Fruit fly (Drosophila melanogaster) whole organism, prepupa: ENCODE data around the gene CG18764.
A peak's percentile ranks its signal among the peaks of the same experiment; 100 is the strongest.

Experiments
- Blimp-1 ChIP-seq: fragments of 200-800 bp; sonication (Bioruptor generic); optimal IDR thresholded peaks from 3 replicates; lab custom pipeline; 2017; ENCODE audit warnings: missing biosample characterization, missing genetic modification characterization, mild to moderate bottlenecking, moderate library complexity, missing genetic modification reagents
- CG10631 ChIP-seq: fragments of 200-800 bp; sonication (Bioruptor generic); optimal IDR thresholded peaks from 2 replicates; lab custom pipeline; 2016; ENCODE audit warnings: missing biosample characterization, missing genetic modification characterization
- CG11294 ChIP-seq: fragments of 200-800 bp; sonication (Bioruptor generic); IDR thresholded peaks from 2 replicates; pipeline ENCODE4 v1.3.6; 2022; ENCODE audit warnings: missing biosample characterization, missing genetic modification characterization
- CG11762 ChIP-seq: fragments of 200-800 bp; sonication (Bioruptor generic); optimal IDR thresholded peaks from 3 replicates; lab custom pipeline; 2016; ENCODE audit warnings: missing biosample characterization, missing genetic modification characterization; ENCODE audit not compliant: insufficient read depth
- CG11902 ChIP-seq: fragments of 200-800 bp; sonication (Bioruptor generic); optimal IDR thresholded peaks from 3 replicates; lab custom pipeline; 2016; ENCODE audit warnings: missing biosample characterization, missing genetic modification characterization
- CG15336 ChIP-seq: fragments of 200-800 bp; sonication (Bioruptor generic); IDR thresholded peaks from 2 replicates; pipeline ENCODE4 v1.3.6; 2022; ENCODE audit warnings: missing biosample characterization, missing genetic modification characterization
- CG1621 ChIP-seq: fragments of 200-800 bp; sonication (Bioruptor generic); optimal IDR thresholded peaks from 3 replicates; lab custom pipeline; 2018; ENCODE audit warnings: missing biosample characterization, mild to moderate bottlenecking, missing genetic modification characterization
- CG16779 ChIP-seq: fragments of 200-800 bp; sonication (Bioruptor generic); optimal IDR thresholded peaks from 3 replicates; lab custom pipeline; 2017; ENCODE audit warnings: missing biosample characterization, mild to moderate bottlenecking, missing genetic modification characterization
- CG3032 ChIP-seq: fragments of 200-800 bp; optimal IDR thresholded peaks from 2 replicates; lab custom pipeline; 2019; ENCODE audit warnings: missing biosample characterization, mild to moderate bottlenecking, missing genetic modification characterization, moderate library complexity
- CG31627 ChIP-seq: fragments of 200-800 bp; sonication (Bioruptor generic); optimal IDR thresholded peaks from 3 replicates; lab custom pipeline; 2016; ENCODE audit warnings: missing biosample characterization, missing genetic modification characterization
- CG32006 ChIP-seq: fragments of 200-800 bp; sonication (Bioruptor generic); optimal IDR thresholded peaks from 3 replicates; lab custom pipeline; 2017; ENCODE audit warnings: missing biosample characterization, mild to moderate bottlenecking, missing genetic modification characterization
- CG34406 ChIP-seq: fragments of 200-800 bp; sonication (Bioruptor generic); optimal IDR thresholded peaks from 3 replicates; lab custom pipeline; 2016; ENCODE audit warnings: missing biosample characterization, missing genetic modification characterization
- CG3919 ChIP-seq: fragments of 200-800 bp; sonication (Bioruptor generic); optimal IDR thresholded peaks from 3 replicates; lab custom pipeline; 2016; ENCODE audit warnings: missing biosample characterization, missing genetic modification characterization
- CG4318 ChIP-seq: fragments of 200-800 bp; sonication (Bioruptor generic); optimal IDR thresholded peaks from 3 replicates; lab custom pipeline; 2017; ENCODE audit warnings: missing biosample characterization, mild to moderate bottlenecking, missing genetic modification characterization
- CG6163 ChIP-seq: fragments of 200-800 bp; sonication (Bioruptor generic); IDR thresholded peaks from 3 replicates; pipeline ENCODE4 v1.3.6; 2022; ENCODE audit warnings: missing biosample characterization, missing genetic modification characterization
- CG6276 ChIP-seq: fragments of 200-800 bp; sonication (Bioruptor generic); optimal IDR thresholded peaks from 2 replicates; lab custom pipeline; 2017; ENCODE audit warnings: missing biosample characterization, mild to moderate bottlenecking, missing genetic modification characterization
- CG6854 ChIP-seq: fragments of 200-800 bp; sonication (Bioruptor generic); optimal IDR thresholded peaks from 2 replicates; lab custom pipeline; 2017; ENCODE audit warnings: missing biosample characterization, mild to moderate bottlenecking, missing genetic modification characterization
- CG7368 ChIP-seq: fragments of 200-800 bp; sonication (Bioruptor generic); optimal IDR thresholded peaks from 3 replicates; lab custom pipeline; 2016; ENCODE audit warnings: missing biosample characterization, missing genetic modification characterization
- CG8319 ChIP-seq: fragments of 200-800 bp; sonication (Bioruptor generic); optimal IDR thresholded peaks from 3 replicates; lab custom pipeline; 2016; ENCODE audit warnings: missing biosample characterization, missing genetic modification characterization
- CG8632 ChIP-seq: fragments of 200-800 bp; sonication (Bioruptor generic); optimal IDR thresholded peaks from 3 replicates; lab custom pipeline; 2016; ENCODE audit warnings: missing biosample characterization, missing genetic modification characterization
- Eip75B ChIP-seq: fragments of 200-800 bp; sonication (Bioruptor generic); optimal IDR thresholded peaks from 3 replicates; lab custom pipeline; 2016; ENCODE audit warnings: missing biosample characterization, missing genetic modification characterization
- Eip78C ChIP-seq: fragments of 200-800 bp; sonication (Bioruptor generic); peaks from one replicate; lab custom pipeline; 2016; ENCODE audit warnings: missing biosample characterization, missing genetic modification characterization
- Eip93F ChIP-seq: fragments of 200-800 bp; sonication (Bioruptor generic); optimal IDR thresholded peaks from 2 replicates; lab custom pipeline; 2016; ENCODE audit warnings: missing biosample characterization, mild to moderate bottlenecking, missing genetic modification characterization
- Ets21C ChIP-seq: fragments of 200-800 bp; sonication (Bioruptor generic); optimal IDR thresholded peaks from 3 replicates; lab custom pipeline; 2016; ENCODE audit warnings: missing biosample characterization, missing genetic modification characterization
- Ets96B ChIP-seq: fragments of 200-800 bp; optimal IDR thresholded peaks from 2 replicates; lab custom pipeline; 2019; ENCODE audit warnings: missing biosample characterization, mild to moderate bottlenecking, missing genetic modification characterization, moderate library complexity
- Gug ChIP-seq: fragments of 200-800 bp; sonication (Bioruptor generic); IDR thresholded peaks from 2 replicates; pipeline ENCODE4 v1.3.6; 2022; ENCODE audit warnings: missing biosample characterization, missing genetic modification characterization
- Hr38 ChIP-seq: sonication (Bioruptor generic); optimal IDR thresholded peaks from 2 replicates; lab custom pipeline; 2016; ENCODE audit warnings: missing biosample characterization, missing genetic modification characterization
- Hr4 ChIP-seq: fragments of 200-800 bp; sonication (Bioruptor generic); optimal IDR thresholded peaks from 3 replicates; lab custom pipeline; 2016; ENCODE audit warnings: missing biosample characterization, missing genetic modification characterization
- Lpt ChIP-seq: fragments of 200-800 bp; sonication (Bioruptor generic); optimal IDR thresholded peaks from 3 replicates; lab custom pipeline; 2016; ENCODE audit warnings: missing biosample characterization, missing genetic modification characterization
- OdsH ChIP-seq: fragments of 200-800 bp; sonication (Bioruptor generic); optimal IDR thresholded peaks from 3 replicates; lab custom pipeline; 2016; ENCODE audit warnings: missing biosample characterization, missing genetic modification characterization
- Smox ChIP-seq: fragments of 200-800 bp; sonication (Bioruptor generic); optimal IDR thresholded peaks from 3 replicates; lab custom pipeline; 2016; ENCODE audit warnings: missing biosample characterization, missing genetic modification characterization
- Sox102F ChIP-seq: fragments of 200-800 bp; sonication (Bioruptor generic); optimal IDR thresholded peaks from 2 replicates; lab custom pipeline; 2016; ENCODE audit warnings: missing biosample characterization, mild to moderate bottlenecking, missing genetic modification characterization
- Sox14 ChIP-seq: fragments of 200-800 bp; sonication (Bioruptor generic); optimal IDR thresholded peaks from 3 replicates; lab custom pipeline; 2016; ENCODE audit warnings: missing biosample characterization, missing genetic modification characterization
- Sox15 ChIP-seq: fragments of 200-800 bp; sonication (Bioruptor generic); optimal IDR thresholded peaks from 3 replicates; lab custom pipeline; 2016; ENCODE audit warnings: missing biosample characterization, missing genetic modification characterization
- acj6 ChIP-seq: fragments of 200-800 bp; sonication (Bioruptor generic); optimal IDR thresholded peaks from 3 replicates; lab custom pipeline; 2016; ENCODE audit warnings: missing biosample characterization, missing genetic modification characterization
- cyc ChIP-seq: fragments of 200-800 bp; sonication (Bioruptor generic); optimal IDR thresholded peaks from 3 replicates; lab custom pipeline; 2016; ENCODE audit warnings: missing biosample characterization, missing genetic modification characterization
- dac ChIP-seq: fragments of 200-800 bp; sonication (Bioruptor generic); optimal IDR thresholded peaks from 2 replicates; lab custom pipeline; 2017; ENCODE audit warnings: missing biosample characterization, mild to moderate bottlenecking, missing genetic modification characterization
- esn ChIP-seq: fragments of 200-800 bp; sonication (Bioruptor generic); optimal IDR thresholded peaks from 2 replicates; lab custom pipeline; 2016; ENCODE audit warnings: missing biosample characterization, mild to moderate bottlenecking, missing genetic modification characterization, moderate library complexity
- fd59A ChIP-seq: fragments of 200-800 bp; sonication (Bioruptor generic); optimal IDR thresholded peaks from 2 replicates; lab custom pipeline; 2017; ENCODE audit warnings: missing biosample characterization, mild to moderate bottlenecking, missing genetic modification characterization, missing genetic modification reagents
- fd85E ChIP-seq: fragments of 200-800 bp; sonication (Bioruptor generic); optimal IDR thresholded peaks from 3 replicates; lab custom pipeline; 2016; ENCODE audit warnings: missing biosample characterization, missing genetic modification characterization
- fkh ChIP-seq: fragments of 200-800 bp; sonication (Bioruptor generic); optimal IDR thresholded peaks from 3 replicates; lab custom pipeline; 2017; ENCODE audit warnings: missing biosample characterization, mild to moderate bottlenecking, missing genetic modification characterization, moderate library complexity
- lz ChIP-seq: fragments of 200-800 bp; sonication (Bioruptor generic); optimal IDR thresholded peaks from 3 replicates; lab custom pipeline; 2016; ENCODE audit warnings: missing biosample characterization, missing genetic modification characterization
- net ChIP-seq: fragments of 200-800 bp; sonication (Bioruptor generic); optimal IDR thresholded peaks from 3 replicates; lab custom pipeline; 2016; ENCODE audit warnings: missing biosample characterization, missing genetic modification characterization
- pdm3 ChIP-seq: fragments of 200-800 bp; sonication (Bioruptor generic); optimal IDR thresholded peaks from 3 replicates; lab custom pipeline; 2016; ENCODE audit warnings: missing biosample characterization, missing genetic modification characterization
- salr ChIP-seq, 2 experiments: fragments of 200-800 bp; sonication (Bioruptor generic); optimal IDR thresholded peaks; 3 replicates each; lab custom pipeline; 2016 to 2018; ENCODE audit warnings: missing biosample characterization in 2 of 2, missing genetic modification characterization in 2 of 2, mild to moderate bottlenecking in 1 of 2
- spab ChIP-seq: fragments of 200-800 bp; sonication (Bioruptor generic); optimal IDR thresholded peaks from 2 replicates; lab custom pipeline; 2017; ENCODE audit warnings: missing biosample characterization, mild to moderate bottlenecking, missing genetic modification characterization, missing genetic modification reagents
- ss ChIP-seq, 2 experiments: fragments of 200-800 bp; sonication (Bioruptor generic); optimal IDR thresholded peaks; 2 replicates in 1 of 2; 3 replicates in 1 of 2; lab custom pipeline; 2017 to 2018; ENCODE audit warnings: mild to moderate bottlenecking in 2 of 2, missing biosample characterization in 2 of 2, missing genetic modification characterization in 2 of 2, moderate library complexity in 1 of 2
- svp ChIP-seq: fragments of 200-800 bp; sonication (Bioruptor generic); peaks from one replicate; lab custom pipeline; 2016; ENCODE audit warnings: missing biosample characterization, missing genetic modification characterization
- topi ChIP-seq: fragments of 200-800 bp; sonication (Bioruptor generic); optimal IDR thresholded peaks from 3 replicates; lab custom pipeline; 2016; ENCODE audit warnings: missing biosample characterization, missing genetic modification characterization
- vri ChIP-seq: fragments of 200-800 bp; sonication (Bioruptor generic); optimal IDR thresholded peaks from 3 replicates; lab custom pipeline; 2016; ENCODE audit warnings: missing biosample characterization, mild to moderate bottlenecking, missing genetic modification characterization

CG18764 gene

dm6 chr3R:11616219-11616618 lies 10.5 kb upstream of the CG18764 start (continued):
- TF ChIP-seq CG3919 (peak; percentile 14), fkh (GFP tag; lab: Kevin White, UChicago) (no peak), Ets96B (tag; lab: Kevin White, UChicago) (peak; percentile 46), CG3032 (tag; lab: Kevin White, UChicago) (peak; percentile 43), OdsH (GFP tag; lab: Kevin White, UChicago) (peak; percentile 31), net (GFP tag; lab: Kevin White, UChicago) (peak; percentile 53), esn (GFP tag; lab: Kevin White, UChicago) (no peak)

dm6 chr3R:11617363-11617762 lies 9.3 kb upstream of the CG18764 start:
- TF ChIP-seq salr (GFP tag; optimal IDR thresholded peaks at IDR 0.05; lab: Kevin White, UChicago) (peak in 1 of 2 experiments; percentile 31), OdsH (GFP tag; lab: Kevin White, UChicago) (peak; percentile 4), acj6 (GFP tag; lab: Kevin White, UChicago) (peak; percentile 15), CG3919 (peak; percentile 21), CG6163 (GFP tag; lab: Robert Waterston, UW) (peak; percentile 31; the same call in 1 of the 3 replicates), Ets21C (GFP tag; lab: Kevin White, UChicago) (no peak), Lpt (no peak), CG8632 (no peak), CG15336 (peak; percentile 52), CG11294 (GFP tag; lab: Robert Waterston, UW) (no peak), fd85E (GFP tag; lab: Kevin White, UChicago) (no peak), CG11902 (GFP tag; lab: Kevin White, UChicago) (no peak), ss (GFP tag; optimal IDR thresholded peaks at IDR 0.05; lab: Kevin White, UChicago) (no peak), lz (no peak), CG11762 (GFP tag; lab: Kevin White, UChicago) (no peak), spab (GFP tag; lab: Kevin White, UChicago) (no peak), CG16779 (no peak), Eip75B (peak; percentile 29), Sox102F (GFP tag; lab: Kevin White, UChicago) (no peak), CG32006 (GFP tag; lab: Kevin White, UChicago) (peak; percentile 67), CG6854 (GFP tag; lab: Kevin White, UChicago) (no peak), CG4318 (GFP tag; lab: Kevin White, UChicago) (no peak), Sox14 (peak; percentile 44), vri (GFP tag; lab: Kevin White, UChicago) (no peak), CG8319 (GFP tag; lab: Kevin White, UChicago) (no peak), Hr4 (GFP tag; lab: Kevin White, UChicago) (peak; percentile 55), Gug (GFP tag; lab: Robert Waterston, UW) (no peak), cyc (no peak), svp (GFP tag; lab: Kevin White, UChicago) (no peak), Eip93F (GFP tag; lab: Kevin White, UChicago) (no peak), Blimp-1 (GFP tag; lab: Kevin White, UChicago) (no peak), CG34406 (GFP tag; lab: Kevin White, UChicago) (no peak), Hr38 (GFP tag; lab: Kevin White, UChicago) (no peak), CG6276 (peak; percentile 55), fkh (GFP tag; lab: Kevin White, UChicago) (no peak), CG1621 (peak; percentile 10), Smox (GFP tag; lab: Kevin White, UChicago) (no peak), Sox15 (GFP tag; lab: Kevin White, UChicago) (no peak), CG31627 (GFP tag; lab: Kevin White, UChicago) (no peak), CG7368 (GFP tag; lab: Kevin White, UChicago) (peak; percentile 2), pdm3 (GFP tag; lab: Kevin White, UChicago) (peak; percentile 38), topi (GFP tag; lab: Kevin White, UChicago) (no peak), Eip78C (GFP tag; lab: Kevin White, UChicago) (peak; percentile 86), esn (GFP tag; lab: Kevin White, UChicago) (no peak), dac (no peak), CG10631 (GFP tag; lab: Kevin White, UChicago) (peak; percentile 51), fd59A (peak; percentile 17)
